Worm (Caenorhabditis elegans): ENCODE data around the gene F57G12.1.

DNA sequence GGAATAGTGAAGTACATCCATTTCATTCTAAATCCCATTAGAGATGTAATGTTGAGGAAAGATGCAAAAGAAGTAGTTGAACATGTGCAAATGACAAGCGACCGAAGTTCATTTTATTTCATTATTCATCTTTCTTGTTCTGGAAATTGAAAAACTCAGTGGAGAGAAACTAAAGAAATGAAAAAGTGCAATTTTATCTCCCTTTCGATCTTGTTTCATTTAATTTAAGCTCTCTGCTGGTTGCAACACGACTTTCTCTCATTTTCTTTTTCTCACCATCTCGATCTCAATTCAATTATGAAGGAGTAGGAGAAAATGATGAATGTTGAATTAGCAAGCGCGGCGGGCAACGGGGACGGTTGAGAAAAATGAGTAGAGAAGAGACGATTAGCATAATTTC, 12.9 kb upstream of the F57G12.1 start:
- TF ChIP-seq W03F9.2 (tag; optimal IDR thresholded peaks at IDR 0.05) (no peak), him-1 (tag; optimal IDR thresholded peaks at IDR 0.05) (no peak)
